Worm (Caenorhabditis elegans): ENCODE results near the gene T14B4.9.

- TF ChIP-seq ceh-39 (tag; optimal IDR thresholded peaks at IDR 0.05) (no peak), ces-1 (GFP tag; optimal IDR thresholded peaks at IDR 0.05) (no peak), snpc-4 (tag; optimal IDR thresholded peaks at IDR 0.05) (no peak), tbx-8 (GFP tag; optimal IDR thresholded peaks at IDR 0.05) (no peak), ceh-83 (GFP tag; optimal IDR thresholded peaks at IDR 0.05) (no peak), lin-13 (tag; optimal IDR thresholded peaks at IDR 0.05) (no peak), flh-1 (GFP tag; optimal IDR thresholded peaks at IDR 0.05) (no peak), drap-1 (GFP tag; optimal IDR thresholded peaks at IDR 0.05) (no peak)
Measured at ce11 chrII:6756232-6756631, 22.6 kb upstream of the T14B4.9 start, which contains the start of gene F41G3.3.

All from whole organism, mixed stage, embryonic.